Worm (Caenorhabditis elegans) whole organism, mixed stage, embryonic: ENCODE data around the gene Y82E9BR.3.
"Not testable (repeated sequence)": the region's sequence is repeated elsewhere in the genome, so short reads cannot be mapped to it uniquely, and the experiment has no call there.

ENCODE experiments used
- M03D4.4 ChIP-seq: sonication (generic microtip); optimal IDR thresholded peaks from 2 replicates; lab custom pipeline; 2017; ENCODE audit warnings: mild to moderate bottlenecking, missing genetic modification characterization, missing compliant biosample characterization
- bed-3 ChIP-seq: fragments of 200-800 bp; sonication (Bioruptor generic); optimal IDR thresholded peaks from 3 replicates; lab custom pipeline; 2018; ENCODE audit warnings: mild to moderate bottlenecking, missing genetic modification characterization, moderate library complexity, missing compliant biosample characterization
- blmp-1 ChIP-seq: fragments of 150-350 bp; optimal IDR thresholded peaks from 2 replicates; lab custom pipeline; 2014; ENCODE audit warnings: missing biosample characterization, missing genetic modification characterization
- ceh-39 ChIP-seq: fragments of 150-350 bp; optimal IDR thresholded peaks from 2 replicates; lab custom pipeline; 2014; ENCODE audit warnings: missing biosample characterization, missing genetic modification characterization
- ceh-43 ChIP-seq: fragments of 200-800 bp; sonication (Bioruptor generic); optimal IDR thresholded peaks from 2 replicates; lab custom pipeline; 2018; ENCODE audit warnings: mild to moderate bottlenecking, missing genetic modification characterization, moderate library complexity, missing compliant biosample characterization
- ceh-83 ChIP-seq: fragments of 200-800 bp; sonication (Bioruptor generic); optimal IDR thresholded peaks from 2 replicates; lab custom pipeline; 2018; ENCODE audit warnings: mild to moderate bottlenecking, missing genetic modification characterization, missing compliant biosample characterization
- ces-1 ChIP-seq: fragments of 150-350 bp; optimal IDR thresholded peaks from 2 replicates; lab custom pipeline; 2014; ENCODE audit warnings: missing biosample characterization, missing genetic modification reagents, missing genetic modification characterization
- cnd-1 ChIP-seq: fragments of 200-800 bp; sonication (Bioruptor generic); optimal IDR thresholded peaks from 2 replicates; lab custom pipeline; 2018; ENCODE audit warnings: mild to moderate bottlenecking, missing genetic modification characterization, missing compliant biosample characterization
- elt-3 ChIP-seq: fragments of 150-350 bp; optimal IDR thresholded peaks from 2 replicates; lab custom pipeline; 2014; ENCODE audit warnings: missing biosample characterization, missing genetic modification characterization
- flh-1 ChIP-seq: fragments of 200-800 bp; sonication (Bioruptor generic); optimal IDR thresholded peaks from 2 replicates; lab custom pipeline; 2018; ENCODE audit warnings: mild to moderate bottlenecking, missing genetic modification characterization, moderate library complexity, missing compliant biosample characterization
- hlh-1 ChIP-seq: fragments of 150-350 bp; optimal IDR thresholded peaks from 2 replicates; lab custom pipeline; 2014; ENCODE audit warnings: missing biosample characterization, missing genetic modification reagents, missing genetic modification characterization
- lin-13 ChIP-seq: fragments of 150-350 bp; optimal IDR thresholded peaks from 2 replicates; lab custom pipeline; 2014; ENCODE audit warnings: missing biosample characterization, missing genetic modification characterization
- lin-32 ChIP-seq: fragments of 200-800 bp; sonication (Bioruptor generic); optimal IDR thresholded peaks from 2 replicates; lab custom pipeline; 2018; ENCODE audit warnings: mild to moderate bottlenecking, missing genetic modification characterization, missing compliant biosample characterization
- mep-1 ChIP-seq: fragments of 150-350 bp; optimal IDR thresholded peaks from 2 replicates; lab custom pipeline; 2017; ENCODE audit warnings: missing biosample characterization, missing genetic modification reagents, missing genetic modification characterization, inconsistent platforms
- mls-2 ChIP-seq: sonication (generic microtip); optimal IDR thresholded peaks from 2 replicates; lab custom pipeline; 2016; ENCODE audit warnings: mild to moderate bottlenecking, missing genetic modification characterization, moderate library complexity, missing compliant biosample characterization
- nhr-12 ChIP-seq: fragments of 150-350 bp; optimal IDR thresholded peaks from 2 replicates; lab custom pipeline; 2014; ENCODE audit warnings: missing biosample characterization, missing genetic modification characterization
- nhr-2 ChIP-seq: fragments of 150-350 bp; optimal IDR thresholded peaks from 2 replicates; lab custom pipeline; 2014; ENCODE audit warnings: missing biosample characterization, missing genetic modification characterization
- nhr-237 ChIP-seq: fragments of 150-350 bp; optimal IDR thresholded peaks from 2 replicates; lab custom pipeline; 2014; ENCODE audit warnings: missing biosample characterization, missing genetic modification characterization
- nhr-76 ChIP-seq: sonication (generic microtip); optimal IDR thresholded peaks from 2 replicates; lab custom pipeline; 2017; ENCODE audit warnings: missing biosample characterization, missing genetic modification characterization
- snpc-4 ChIP-seq: fragments of 150-350 bp; optimal IDR thresholded peaks from 2 replicates; lab custom pipeline; 2014; ENCODE audit warnings: missing biosample characterization, missing genetic modification characterization
- sptf-1 ChIP-seq: sonication (generic microtip); optimal IDR thresholded peaks from 2 replicates; lab custom pipeline; 2017; ENCODE audit warnings: mild to moderate bottlenecking, missing genetic modification characterization, moderate library complexity, missing compliant biosample characterization
- unc-39 ChIP-seq: fragments of 150-350 bp; optimal IDR thresholded peaks from 2 replicates; lab custom pipeline; 2014; ENCODE audit warnings: missing biosample characterization, missing genetic modification characterization
- unc-62 ChIP-seq: fragments of 150-350 bp; optimal IDR thresholded peaks from 2 replicates; lab custom pipeline; 2014; ENCODE audit warnings: missing biosample characterization, missing genetic modification reagents, missing genetic modification characterization
- zip-8 ChIP-seq: fragments of 150-350 bp; optimal IDR thresholded peaks from 2 replicates; lab custom pipeline; 2014; ENCODE audit warnings: missing biosample characterization, missing genetic modification characterization

Y82E9BR.3 gene

DNA sequence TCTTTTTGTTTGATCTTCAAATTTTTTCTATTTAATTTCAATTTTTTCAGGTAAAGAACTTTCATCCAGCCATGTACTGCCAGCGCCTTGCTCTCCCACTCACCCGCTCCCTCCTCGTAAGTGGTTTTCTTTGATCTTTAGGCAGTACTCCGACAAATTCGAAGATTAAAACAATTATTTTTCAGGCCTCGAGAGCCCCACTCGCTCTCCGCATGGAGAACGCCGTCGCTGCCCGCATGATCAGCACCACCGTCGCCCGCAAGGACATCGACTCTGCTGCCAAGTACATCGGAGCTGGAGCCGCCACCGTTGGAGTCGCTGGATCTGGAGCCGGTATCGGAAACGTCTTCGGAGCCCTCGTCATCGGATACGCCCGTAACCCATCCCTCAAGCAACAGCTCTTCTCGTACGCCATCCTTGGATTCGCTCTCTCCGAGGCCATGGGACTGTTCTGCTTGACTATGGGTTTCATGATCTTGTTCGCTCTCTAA lies at the start of gene Y82E9BR.3:
Y82E9BR.3 (plus strand) TSS at position 51 of the 491 bp plus-strand sequence.
- TF ChIP-seq unc-62 (GFP tag; lab: Kevin White, UChicago) (no peak), zip-8 (tag; lab: Kevin White, UChicago) (no peak), nhr-2 (no peak), hlh-1 (tag; lab: Kevin White, UChicago) (no peak), blmp-1 (tag; lab: Kevin White, UChicago) (no peak)

DNA sequence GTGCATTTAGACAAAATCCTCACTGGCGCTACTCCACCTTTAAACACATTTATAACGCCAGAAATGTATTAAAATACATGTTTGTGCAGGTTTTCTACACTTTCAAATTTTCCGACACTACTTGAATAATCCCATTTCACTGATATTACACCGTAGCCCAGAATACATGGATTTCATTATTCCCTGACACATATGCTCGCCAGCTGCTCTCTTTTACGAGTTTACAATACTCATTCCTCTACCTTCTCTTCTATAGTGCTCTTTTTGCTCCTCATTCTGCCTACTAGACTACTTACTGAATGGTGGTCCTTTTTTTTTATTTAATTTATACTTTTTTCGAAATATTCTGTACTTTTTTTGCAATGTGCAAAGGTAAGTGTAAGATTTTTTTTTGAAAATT lies 46.4 kb upstream of the Y82E9BR.3 start:
- TF ChIP-seq hlh-1 (tag; lab: Kevin White, UChicago) (peak; percentile 82), cnd-1 (no peak), sptf-1 (tag; lab: Kevin White, UChicago) (no peak)

DNA sequence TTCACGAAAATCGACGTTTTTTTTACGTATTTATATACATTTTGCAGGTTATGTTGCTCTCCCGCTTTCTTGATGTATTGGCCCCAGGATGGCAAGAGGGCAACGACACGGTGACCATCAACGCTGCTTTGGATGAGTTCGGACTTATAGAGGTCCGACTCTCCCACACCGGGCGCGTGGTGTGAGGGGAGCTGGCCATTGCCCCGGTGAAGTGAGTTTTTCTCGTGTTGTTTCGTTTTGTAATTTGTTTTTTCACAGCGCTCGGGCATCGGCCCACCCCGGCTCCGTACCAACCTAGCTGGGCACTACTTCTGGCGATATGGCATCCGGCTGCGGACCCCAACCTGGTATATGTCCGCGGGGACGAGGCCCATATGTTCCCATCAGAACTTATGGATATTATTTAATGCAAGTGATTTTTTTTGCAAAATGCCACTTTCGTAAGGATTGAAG lies 44.6 kb upstream of the Y82E9BR.3 start, which contains the start of gene Y82E9BR.20:
Y82E9BR.20 (plus strand) TSS at position 51 of the 453 bp plus-strand sequence.
- TF ChIP-seq nhr-2: no peak
- TF ChIP-seq bed-3 (GFP tag; lab: Kevin White, UChicago): no peak

DNA sequence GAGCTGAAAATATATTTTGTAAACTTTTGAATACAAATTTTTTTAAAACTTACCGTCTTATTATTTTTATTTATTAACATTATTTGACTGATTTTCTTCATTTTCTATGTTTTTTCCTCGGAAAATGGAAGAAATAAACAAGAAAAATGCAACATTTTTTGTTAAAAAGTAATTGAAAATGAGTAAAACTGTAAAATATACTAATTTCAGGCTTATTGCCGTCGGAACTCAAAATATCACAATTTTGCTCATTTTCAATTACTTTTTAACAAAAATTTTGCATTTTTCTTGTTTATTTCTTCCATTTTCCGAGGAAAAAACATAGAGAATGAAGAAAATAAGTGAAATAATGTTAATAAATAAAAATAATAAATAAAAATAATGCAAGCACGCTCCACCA lies 43.5 kb upstream of the Y82E9BR.3 start, which contains the start of gene Y82E9BR.10:
Y82E9BR.10 (minus strand) TSS at position 101 of the 400 bp plus-strand sequence.
- TF ChIP-seq nhr-76; ces-1 (GFP tag; lab: Kevin White, UChicago); nhr-12 (tag; lab: Kevin White, UChicago): not testable (repeated sequence)

DNA sequence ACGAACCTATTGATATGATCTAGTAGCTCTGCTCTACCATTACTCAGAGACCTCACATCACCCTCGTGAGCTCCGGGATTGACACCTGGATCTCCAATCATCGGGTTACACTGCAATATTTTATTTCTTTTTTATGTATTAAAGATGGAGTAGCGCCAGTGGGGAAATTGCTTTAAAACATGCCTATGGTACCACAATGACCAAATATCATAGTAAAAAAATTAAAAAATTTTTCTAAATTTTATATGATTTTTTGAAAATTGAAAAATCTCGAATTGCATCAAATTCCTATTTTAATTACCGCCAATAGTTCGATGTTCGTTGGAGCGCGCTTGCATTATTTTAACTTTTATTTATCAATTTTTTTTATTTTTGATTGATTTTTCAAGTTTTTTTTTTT lies 41.1 kb upstream of the Y82E9BR.3 start, which contains the start of gene pals-40:
pals-40 (minus strand) TSS at position 101 of the 400 bp plus-strand sequence.
- TF ChIP-seq mep-1 (tag; lab: Kevin White, UChicago); cnd-1; lin-13 (tag; lab: Kevin White, UChicago): not testable (repeated sequence)

DNA sequence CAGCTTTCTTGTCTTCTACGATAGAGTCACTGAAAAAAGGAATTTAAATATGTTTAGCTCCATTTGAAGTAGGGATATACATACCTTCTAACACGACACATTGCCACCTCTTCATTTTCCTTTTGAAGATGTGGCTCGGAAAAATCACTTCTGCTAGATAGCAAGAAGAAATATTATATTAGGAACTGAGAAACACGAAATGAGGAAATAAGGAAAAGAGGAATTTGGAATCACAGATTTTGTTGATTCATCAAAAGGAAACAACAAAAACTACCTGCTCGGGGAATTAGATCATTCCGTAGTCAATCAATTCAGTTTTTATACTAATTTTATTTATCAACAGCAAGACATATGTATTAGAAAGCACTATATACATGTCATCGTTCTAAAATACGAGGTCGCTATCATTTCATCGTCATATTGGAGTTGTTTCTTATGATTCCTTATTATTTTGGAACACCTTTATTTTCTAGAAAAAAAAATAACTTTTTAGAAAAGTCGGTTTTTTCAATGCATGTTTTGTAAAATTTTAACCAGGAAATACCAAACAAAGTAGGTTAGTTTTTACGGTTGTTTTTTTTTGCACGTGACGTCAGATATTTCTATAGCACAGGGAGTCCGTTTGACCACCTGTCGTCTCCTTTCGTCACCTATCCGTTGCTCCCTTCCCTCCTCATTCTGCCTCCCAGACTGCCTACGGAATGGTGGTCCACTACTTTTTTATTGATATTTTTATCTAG lies 38.3 kb upstream of the Y82E9BR.3 start, which contains the start of the genes pals-21 and Y82E9BR.6:
pals-21 (minus strand) TSS at position 101 of the 740 bp plus-strand sequence.
Y82E9BR.6 (plus strand) TSS at position 690 of the 740 bp plus-strand sequence.
- TF ChIP-seq hlh-1 (tag; lab: Kevin White, UChicago) (peak; percentile 75), flh-1 (GFP tag; lab: Kevin White, UChicago) (no peak)

DNA sequence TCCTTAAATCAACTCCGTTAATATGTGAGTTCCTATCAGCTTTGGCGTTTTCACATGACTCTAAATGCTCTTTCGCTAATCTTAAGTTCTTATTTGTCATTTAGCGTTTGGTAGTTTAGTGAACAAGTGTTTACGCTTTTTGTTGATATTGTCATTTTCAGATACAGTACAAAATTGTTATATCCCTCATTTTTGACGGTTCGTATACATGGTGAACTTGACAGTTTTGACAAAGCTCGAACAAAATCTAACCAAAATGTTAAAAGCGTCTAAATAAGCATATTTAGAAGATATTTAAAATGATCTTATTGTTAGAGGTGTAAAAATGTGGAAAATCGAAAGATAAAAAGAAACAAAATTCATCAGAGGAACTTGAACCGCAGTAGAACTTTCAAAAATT lies 35.5 kb upstream of the Y82E9BR.3 start:
- TF ChIP-seq mls-2 (tag; lab: Kevin White, UChicago) (no peak), nhr-76 (no peak), ceh-83 (no peak), nhr-237 (tag; lab: Kevin White, UChicago) (no peak)

DNA sequence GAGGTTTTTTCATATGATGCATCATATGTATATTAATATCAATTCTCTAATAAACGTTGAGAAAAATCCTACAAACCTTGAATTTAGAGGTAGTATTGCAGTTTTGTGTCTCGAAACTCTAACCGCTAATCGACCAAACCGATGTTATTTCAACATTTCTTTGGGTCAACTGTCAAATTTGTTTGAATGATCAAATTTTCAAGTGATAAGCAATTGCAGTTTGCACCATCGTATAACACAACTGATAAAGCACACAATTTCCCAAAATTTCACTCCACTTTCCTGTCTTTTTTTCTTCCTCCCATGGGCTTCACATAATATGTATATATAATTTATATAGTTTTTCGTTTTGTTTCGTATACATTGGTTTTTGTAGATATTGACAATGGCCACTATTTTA lies 34.9 kb upstream of the Y82E9BR.3 start, which contains the start of the genes fbxa-138 and Y82E9BR.5:
fbxa-138 (minus strand) TSS at position 161 of the 400 bp plus-strand sequence.
Y82E9BR.5 (plus strand) TSS at position 279 of the 400 bp plus-strand sequence.
- TF ChIP-seq ceh-39 (no peak), unc-39 (tag; lab: Kevin White, UChicago) (no peak), elt-3 (no peak), snpc-4 (no peak), sptf-1 (tag; lab: Kevin White, UChicago) (no peak), lin-32 (GFP tag; lab: Kevin White, UChicago) (no peak), M03D4.4 (tag; lab: Kevin White, UChicago) (no peak), cnd-1 (no peak), nhr-76 (no peak), ceh-43 (GFP tag; lab: Kevin White, UChicago) (no peak), hlh-1 (tag; lab: Kevin White, UChicago) (no peak), zip-8 (tag; lab: Kevin White, UChicago) (no peak), blmp-1 (tag; lab: Kevin White, UChicago) (no peak)
